Worm (Caenorhabditis elegans) whole organism, L3 larva: ENCODE results near the gene F38B6.7.
A peak's percentile ranks its signal among the peaks of the same experiment; 100 is the strongest.

ENCODE experiments used
- R02D3.7 ChIP-seq: fragments of 150-350 bp; optimal IDR thresholded peaks from 2 replicates; lab custom pipeline; 2014; ENCODE audit warnings: missing biosample characterization, missing genetic modification characterization
- ama-1 ChIP-seq: fragments of 150-350 bp; optimal IDR thresholded peaks from 2 replicates; lab custom pipeline; 2018
- unc-39 ChIP-seq: sonication (generic microtip); optimal IDR thresholded peaks from 4 replicates; lab custom pipeline; 2017; ENCODE audit warnings: missing biosample characterization, missing genetic modification characterization

ce11 chrX:6737329-6738008 lies 39.3 kb upstream of the F38B6.7 start:
- TF ChIP-seq unc-39 (no peak), R02D3.7 (tag; lab: Kevin White, UChicago) (peak; percentile 68), ama-1 (no peak)
